Fruit fly (Drosophila melanogaster) Kc167 (cell line): ENCODE data around the gene Sfp24Bb.

Experiments used
- Myc ChIP-seq: fragments of >200 bp; optimal IDR thresholded peaks from 2 replicates; lab custom pipeline; 2017; ENCODE audit warnings: missing external identifiers
- insv ChIP-seq: fragments of >200 bp; optimal IDR thresholded peaks from 3 replicates; lab custom pipeline; 2018; ENCODE audit warnings: missing external identifiers

dm6 chr2L:3647521-3648172 is 21.9 kb downstream of the Sfp24Bb start:
- TF ChIP-seq Myc (lab: Kevin White, UChicago) (no peak), insv (lab: Kevin White, UChicago) (no peak)
